Fruit fly (Drosophila melanogaster) whole organism, wandering third instar larva: Measurements from ENCODE around the gene mRpS22.

ENCODE experiments used
- Dfd ChIP-seq: fragments of >200 bp; optimal IDR thresholded peaks from 2 replicates; lab custom pipeline; 2017; ENCODE audit warnings: missing biosample characterization, missing genetic modification characterization
- Hr78 ChIP-seq: fragments of >200 bp; optimal IDR thresholded peaks from 2 replicates; lab custom pipeline; 2017; ENCODE audit warnings: missing biosample characterization, missing genetic modification characterization
- N ChIP-seq: fragments of >200 bp; optimal IDR thresholded peaks from 2 replicates; lab custom pipeline; 2018; ENCODE audit warnings: missing biosample characterization, missing external identifiers, missing genetic modification characterization
- brk ChIP-seq: fragments of 200-800 bp; sonication (Bioruptor generic); optimal IDR thresholded peaks from 2 replicates; lab custom pipeline; 2016; ENCODE audit warnings: missing biosample characterization, mild to moderate bottlenecking, missing genetic modification characterization
- dsf ChIP-seq: sonication (Bioruptor generic); optimal IDR thresholded peaks from 2 replicates; lab custom pipeline; 2016; ENCODE audit warnings: missing biosample characterization, missing genetic modification characterization, borderline replicate concordance
- psq ChIP-seq: fragments of 200-800 bp; sonication (Bioruptor generic); optimal IDR thresholded peaks from 3 replicates; lab custom pipeline; 2017; ENCODE audit warnings: missing biosample characterization, mild to moderate bottlenecking, missing genetic modification characterization, moderate library complexity
- sage ChIP-seq: fragments of 200-800 bp; sonication (Bioruptor generic); optimal IDR thresholded peaks from 2 replicates; lab custom pipeline; 2016; ENCODE audit warnings: missing biosample characterization, mild to moderate bottlenecking, missing genetic modification characterization
- tai ChIP-seq: sonication (Bioruptor generic); optimal IDR thresholded peaks from 2 replicates; lab custom pipeline; 2016; ENCODE audit warnings: missing biosample characterization, missing genetic modification characterization

DNA sequence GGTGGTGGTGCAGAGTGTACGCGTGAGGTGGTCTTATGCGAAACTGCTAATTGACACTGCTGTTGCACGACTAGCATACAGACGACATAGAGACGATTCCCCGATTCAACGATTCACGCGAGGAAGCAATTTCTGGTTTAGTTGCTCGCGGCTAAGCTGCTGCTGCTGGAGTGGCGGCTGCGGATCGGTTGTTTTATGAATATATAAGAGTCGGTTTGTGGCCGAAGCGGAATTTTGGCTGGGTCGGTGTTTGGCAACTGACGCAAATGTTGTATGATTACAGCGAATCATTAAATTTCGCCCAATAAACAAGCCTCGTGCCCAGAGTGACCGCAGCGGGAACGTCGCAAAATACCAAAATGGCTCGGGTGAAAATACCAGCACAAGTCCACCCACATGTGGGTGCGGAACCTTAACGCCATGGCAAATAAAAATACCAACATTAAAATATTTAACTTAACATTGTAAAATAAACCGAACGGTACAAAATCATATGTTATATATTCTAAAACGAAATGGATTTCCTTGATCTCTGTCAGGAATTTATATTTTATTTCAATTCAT lies 31.1 kb downstream of the mRpS22 start, which contains the start of gene mfrn:
- no peak for TF ChIP-seq tai (GFP tag; lab: Kevin White, UChicago)
- no peak for TF ChIP-seq dsf
- no peak for TF ChIP-seq Dfd (GFP tag; lab: Kevin White, UChicago)
- no peak for TF ChIP-seq brk
- TF ChIP-seq N (GFP tag; lab: Kevin White, UChicago), result no peak
- TF ChIP-seq sage (GFP tag; lab: Kevin White, UChicago), result no peak
- no peak for TF ChIP-seq Hr78 (GFP tag; lab: Kevin White, UChicago)
- TF ChIP-seq psq (GFP tag; lab: Kevin White, UChicago), result no peak
